Fruit fly (Drosophila melanogaster) whole organism, embryonic: ENCODE measurements around the gene CG31126.

ENCODE experiments used
- Adf1 ChIP-seq: fragments of 200-800 bp; sonication (Bioruptor generic); IDR thresholded peaks from 2 replicates; pipeline ENCODE4 v1.3.6; 2022; ENCODE audit warnings: missing biosample characterization, missing genetic modification characterization
- Atf6 ChIP-seq: fragments of 200-800 bp; sonication (Bioruptor generic); IDR thresholded peaks from 2 replicates; pipeline ENCODE4 v1.3.6; 2022; ENCODE audit warnings: missing biosample characterization, missing genetic modification characterization
- BEAF-32 ChIP-seq: fragments of 200-800 bp; sonication (Bioruptor generic); optimal IDR thresholded peaks from 3 replicates; lab custom pipeline; 2017; ENCODE audit warnings: missing biosample characterization, missing genetic modification characterization, mild to moderate bottlenecking, moderate library complexity, missing genetic modification reagents
- CG10959 ChIP-seq: fragments of 200-800 bp; sonication (Bioruptor generic); IDR thresholded peaks from 2 replicates; pipeline ENCODE4 v1.3.6; 2022; ENCODE audit warnings: missing biosample characterization, missing genetic modification characterization
- CG10979 ChIP-seq: fragments of 200-800 bp; sonication (Bioruptor generic); optimal IDR thresholded peaks from 2 replicates; lab custom pipeline; 2018; ENCODE audit warnings: missing biosample characterization, mild to moderate bottlenecking, missing genetic modification characterization, moderate library complexity
- CG11560 ChIP-seq: fragments of 200-800 bp; sonication (Bioruptor generic); IDR thresholded peaks from 3 replicates; pipeline ENCODE4 v1.3.6; 2022; ENCODE audit warnings: missing biosample characterization, missing genetic modification characterization
- CG12236 ChIP-seq: fragments of 200-800 bp; sonication (Bioruptor generic); optimal IDR thresholded peaks from 2 replicates; lab custom pipeline; 2016; ENCODE audit warnings: missing biosample characterization, missing genetic modification characterization
- CG15514 ChIP-seq: fragments of 200-800 bp; sonication (Bioruptor generic); optimal IDR thresholded peaks from 3 replicates; lab custom pipeline; 2017; ENCODE audit warnings: missing biosample characterization, missing genetic modification characterization, mild to moderate bottlenecking, moderate library complexity, missing genetic modification reagents
- CG1647 ChIP-seq: fragments of 200-800 bp; sonication (Bioruptor generic); optimal IDR thresholded peaks from 3 replicates; lab custom pipeline; 2016; ENCODE audit warnings: missing biosample characterization, missing genetic modification characterization
- CG17361 ChIP-seq: fragments of 200-800 bp; sonication (Bioruptor generic); IDR thresholded peaks from 3 replicates; pipeline ENCODE4 v1.3.6; 2022; ENCODE audit warnings: missing biosample characterization, missing genetic modification characterization
- CG2116 ChIP-seq: fragments of 200-800 bp; sonication (Bioruptor generic); optimal IDR thresholded peaks from 3 replicates; lab custom pipeline; 2018; ENCODE audit warnings: missing biosample characterization, mild to moderate bottlenecking, missing genetic modification characterization
- CG34376 ChIP-seq: fragments of 200-800 bp; sonication (Bioruptor generic); optimal IDR thresholded peaks from 2 replicates; lab custom pipeline; 2018; ENCODE audit warnings: missing biosample characterization, mild to moderate bottlenecking, missing genetic modification characterization
- CG7556 ChIP-seq: fragments of 200-800 bp; sonication (Bioruptor generic); optimal IDR thresholded peaks from 2 replicates; lab custom pipeline; 2017; ENCODE audit warnings: missing biosample characterization, mild to moderate bottlenecking, missing genetic modification characterization
- CG7963 ChIP-seq: fragments of 200-800 bp; sonication (Bioruptor generic); IDR thresholded peaks from 3 replicates; pipeline ENCODE4 v1.3.6; 2022; ENCODE audit warnings: missing biosample characterization, missing genetic modification characterization; ENCODE audit not compliant: partially characterized antibody
- CG9727 ChIP-seq: fragments of 200-800 bp; sonication (Bioruptor generic); optimal IDR thresholded peaks from 3 replicates; lab custom pipeline; 2017; ENCODE audit warnings: missing biosample characterization, mild to moderate bottlenecking, missing genetic modification characterization
- Camta ChIP-seq: fragments of 200-800 bp; sonication (Bioruptor generic); optimal IDR thresholded peaks from 2 replicates; lab custom pipeline; 2016; ENCODE audit warnings: missing biosample characterization, missing genetic modification characterization
- CrebB ChIP-seq: fragments of 200-800 bp; sonication (Bioruptor generic); optimal IDR thresholded peaks from 3 replicates; lab custom pipeline; 2018; ENCODE audit warnings: missing biosample characterization, mild to moderate bottlenecking, missing genetic modification characterization
- Dek ChIP-seq: fragments of 200-800 bp; sonication (Bioruptor generic); optimal IDR thresholded peaks from 3 replicates; lab custom pipeline; 2019; ENCODE audit warnings: missing biosample characterization, mild to moderate bottlenecking, missing genetic modification characterization, moderate library complexity
- Dref ChIP-seq: fragments of 200-800 bp; sonication (Bioruptor generic); IDR thresholded peaks from 2 replicates; pipeline ENCODE4 v1.3.6; 2022; ENCODE audit warnings: missing biosample characterization, missing genetic modification characterization
- E2f1 ChIP-seq: fragments of 200-800 bp; sonication (Bioruptor generic); IDR thresholded peaks from 2 replicates; pipeline ENCODE4 v1.3.6; 2022; ENCODE audit warnings: missing biosample characterization, missing genetic modification characterization
- E2f2 ChIP-seq: fragments of 200-800 bp; sonication (Bioruptor generic); IDR thresholded peaks from 2 replicates; pipeline ENCODE4 v1.3.6; 2022; ENCODE audit warnings: missing biosample characterization, missing genetic modification characterization
- HLH3B ChIP-seq: fragments of 200-800 bp; sonication (Bioruptor generic); IDR thresholded peaks from 2 replicates; pipeline ENCODE4 v1.3.6; 2022; ENCODE audit warnings: missing biosample characterization, missing genetic modification characterization
- HLH54F ChIP-seq: fragments of 200-800 bp; sonication (Bioruptor generic); optimal IDR thresholded peaks from 3 replicates; lab custom pipeline; 2016; ENCODE audit warnings: missing biosample characterization, missing genetic modification characterization
- HmgZ ChIP-seq: fragments of 200-800 bp; sonication (Bioruptor generic); optimal IDR thresholded peaks from 2 replicates; lab custom pipeline; 2018; ENCODE audit warnings: missing biosample characterization, mild to moderate bottlenecking, missing genetic modification characterization
- Hmx ChIP-seq: fragments of 200-800 bp; sonication (Bioruptor generic); optimal IDR thresholded peaks from 2 replicates; lab custom pipeline; 2016; ENCODE audit warnings: missing biosample characterization, missing genetic modification characterization
- Hr78 ChIP-seq, 2 experiments: fragments of 200-800 bp in 1 of 2; fragments of >200 bp in 1 of 2; sonication (Bioruptor generic) in 1 of 2; optimal IDR thresholded peaks; 2 replicates each; lab custom pipeline; 2017 to 2019; ENCODE audit warnings: missing biosample characterization in 2 of 2, missing genetic modification characterization in 2 of 2, mild to moderate bottlenecking in 1 of 2, moderate library complexity in 1 of 2
- Mad ChIP-seq: fragments of 200-800 bp; sonication (Bioruptor generic); optimal IDR thresholded peaks from 2 replicates; lab custom pipeline; 2016; ENCODE audit warnings: missing biosample characterization, missing genetic modification characterization
- PHDP ChIP-seq: fragments of 200-800 bp; sonication (Bioruptor generic); optimal IDR thresholded peaks from 3 replicates; lab custom pipeline; 2018; ENCODE audit warnings: missing biosample characterization, mild to moderate bottlenecking, missing genetic modification characterization, moderate library complexity
- Scr ChIP-seq: fragments of 200-800 bp; sonication (Bioruptor generic); IDR thresholded peaks from 2 replicates; pipeline ENCODE4 v1.3.6; 2022; ENCODE audit warnings: missing biosample characterization, missing genetic modification characterization; ENCODE audit not compliant: partially characterized antibody
- Sin3A ChIP-seq: fragments of >200 bp; optimal IDR thresholded peaks from 2 replicates; lab custom pipeline; 2018
- Sry-δ ChIP-seq: fragments of 200-800 bp; sonication (Bioruptor generic); optimal IDR thresholded peaks from 2 replicates; lab custom pipeline; 2016; ENCODE audit warnings: missing biosample characterization, missing genetic modification characterization
- bcd ChIP-seq: fragments of 200-800 bp; sonication (Bioruptor generic); optimal IDR thresholded peaks from 2 replicates; lab custom pipeline; 2017; ENCODE audit warnings: missing biosample characterization, mild to moderate bottlenecking, missing genetic modification characterization
- cg ChIP-seq: fragments of 200-800 bp; sonication (Bioruptor generic); optimal IDR thresholded peaks from 3 replicates; lab custom pipeline; 2019; ENCODE audit warnings: missing biosample characterization, mild to moderate bottlenecking, missing genetic modification characterization, moderate library complexity
- dpn ChIP-seq, 2 experiments: fragments of 200-800 bp; sonication (Bioruptor generic); optimal IDR thresholded peaks; 3 replicates each; lab custom pipeline; 2016; ENCODE audit warnings: missing biosample characterization in 2 of 2, missing genetic modification characterization in 2 of 2
- dysf ChIP-seq: fragments of 200-800 bp; sonication (Bioruptor generic); IDR thresholded peaks from 3 replicates; pipeline ENCODE4 v1.3.6; 2022; ENCODE audit warnings: missing biosample characterization, missing genetic modification characterization
- ftz-f1 ChIP-seq: fragments of 200-800 bp; sonication (Bioruptor generic); optimal IDR thresholded peaks from 2 replicates; lab custom pipeline; 2016; ENCODE audit warnings: missing biosample characterization, missing genetic modification characterization
- gcm ChIP-seq: fragments of 200-800 bp; sonication (Bioruptor generic); optimal IDR thresholded peaks from 2 replicates; lab custom pipeline; 2019; ENCODE audit warnings: missing biosample characterization, mild to moderate bottlenecking, missing genetic modification characterization, moderate library complexity
- grau ChIP-seq: fragments of 200-800 bp; optimal IDR thresholded peaks from 3 replicates; lab custom pipeline; 2019; ENCODE audit warnings: missing biosample characterization, mild to moderate bottlenecking, missing genetic modification characterization, moderate library complexity
- hbn ChIP-seq: fragments of 200-800 bp; sonication (Bioruptor generic); IDR thresholded peaks from 2 replicates; pipeline ENCODE4 v1.3.6; 2022; ENCODE audit warnings: missing biosample characterization, missing genetic modification characterization; ENCODE audit not compliant: partially characterized antibody
- lbe ChIP-seq: fragments of 200-800 bp; sonication (Bioruptor generic); optimal IDR thresholded peaks from 2 replicates; lab custom pipeline; 2016; ENCODE audit warnings: missing biosample characterization, mild to moderate bottlenecking, missing genetic modification characterization
- mirr ChIP-seq: fragments of 200-800 bp; sonication (Bioruptor generic); optimal IDR thresholded peaks from 3 replicates; lab custom pipeline; 2018; ENCODE audit warnings: missing biosample characterization, mild to moderate bottlenecking, missing genetic modification characterization
- mld ChIP-seq: fragments of 200-800 bp; sonication (Bioruptor generic); IDR thresholded peaks from 3 replicates; pipeline ENCODE4 v1.3.6; 2022; ENCODE audit warnings: missing biosample characterization, missing genetic modification characterization; ENCODE audit not compliant: partially characterized antibody
- nau ChIP-seq: fragments of 200-800 bp; sonication (Bioruptor generic); optimal IDR thresholded peaks from 3 replicates; lab custom pipeline; 2017; ENCODE audit warnings: missing biosample characterization, mild to moderate bottlenecking, missing genetic modification characterization, missing genetic modification reagents
- pita ChIP-seq: fragments of 200-800 bp; sonication (Bioruptor generic); optimal IDR thresholded peaks from 2 replicates; lab custom pipeline; 2017; ENCODE audit warnings: missing biosample characterization, mild to moderate bottlenecking, missing genetic modification characterization
- pum ChIP-seq: fragments of 200-800 bp; sonication (Bioruptor generic); optimal IDR thresholded peaks from 2 replicates; lab custom pipeline; 2016; ENCODE audit warnings: missing biosample characterization, missing genetic modification characterization
- rib ChIP-seq: fragments of 200-800 bp; sonication (Bioruptor generic); IDR thresholded peaks from 2 replicates; pipeline ENCODE4 v1.3.6; 2022; ENCODE audit warnings: missing biosample characterization, missing genetic modification characterization
- trem ChIP-seq: fragments of 200-800 bp; optimal IDR thresholded peaks from 3 replicates; lab custom pipeline; 2019; ENCODE audit warnings: missing biosample characterization, mild to moderate bottlenecking, missing genetic modification characterization, moderate library complexity
- unc-4 ChIP-seq: fragments of 200-800 bp; sonication (Bioruptor generic); IDR thresholded peaks from 2 replicates; pipeline ENCODE4 v1.3.6; 2022; ENCODE audit warnings: missing biosample characterization, missing genetic modification characterization; ENCODE audit not compliant: partially characterized antibody
- zen ChIP-seq: fragments of 200-800 bp; sonication (Bioruptor generic); optimal IDR thresholded peaks from 3 replicates; lab custom pipeline; 2018; ENCODE audit warnings: missing biosample characterization, mild to moderate bottlenecking, missing genetic modification characterization, moderate library complexity

CG31126 gene

dm6 chr3R:24620569-24620968 lies 38.9 kb upstream of the CG31126 start (continued):
- no peak for TF ChIP-seq CG7963 (GFP tag; lab: Robert Waterston, UW)
- 0 out of 2 replicates have a peak, but pooled peaks have one; percentile 4 for TF ChIP-seq HLH3B (GFP tag; lab: Robert Waterston, UW)
- TF ChIP-seq CG10979 (tag; lab: Kevin White, UChicago) = no peak
- TF ChIP-seq E2f1 (GFP tag; lab: Robert Waterston, UW) = no peak
- no peak for TF ChIP-seq CG7556 (GFP tag; lab: Kevin White, UChicago)
- TF ChIP-seq Hmx = no peak

- TF ChIP-seq CG11560 (tag; lab: Robert Waterston, UW) (no peak), cg (GFP tag; lab: Kevin White, UChicago) (peak; percentile 92), HmgZ (peak; percentile 85), Sin3A (peak; percentile 78), CG10959 (no peak), gcm (GFP tag; lab: Kevin White, UChicago) (peak; percentile 27), Dref (GFP tag; lab: Robert Waterston, UW) (peak; percentile 82), unc-4 (GFP tag; lab: Robert Waterston, UW) (0 out of 2 replicates have a peak, but pooled peaks have one; percentile 46), hbn (GFP tag; lab: Robert Waterston, UW) (peak; percentile 36; the same call in 1 of the 2 replicates), dpn (GFP tag; optimal IDR thresholded peaks at IDR 0.05; lab: Kevin White, UChicago) (peak in 1 of 2 experiments; percentile 20), E2f2 (GFP tag; lab: Robert Waterston, UW) (peak; percentile 73), grau (tag; lab: Kevin White, UChicago) (peak; percentile 33), Adf1 (peak; percentile 51; the same call in 1 of the 2 replicates), CG9727 (GFP tag; lab: Kevin White, UChicago) (no peak), mirr (GFP tag; lab: Kevin White, UChicago) (peak; percentile 13), bcd (GFP tag; lab: Kevin White, UChicago) (peak; percentile 15), Dek (tag; lab: Kevin White, UChicago) (peak; percentile 4), pum (GFP tag; lab: Kevin White, UChicago) (no peak), CG1647 (peak; percentile 12), Mad (GFP tag; lab: Kevin White, UChicago) (peak; percentile 7), Hr78 (GFP tag; optimal IDR thresholded peaks at IDR 0.05; lab: Kevin White, UChicago) (no peak), lbe (GFP tag; lab: Kevin White, UChicago) (peak; percentile 28), CG17361 (GFP tag; lab: Robert Waterston, UW) (no peak), CrebB (tag; lab: Kevin White, UChicago) (peak; percentile 43), mld (peak; percentile 59; the same call in 1 of the 3 replicates), dysf (GFP tag; lab: Robert Waterston, UW) (no peak), BEAF-32 (GFP tag; lab: Kevin White, UChicago) (peak; percentile 59), rib (GFP tag; lab: Robert Waterston, UW) (no peak), HLH54F (GFP tag; lab: Kevin White, UChicago) (peak; percentile 15), Camta (GFP tag; lab: Kevin White, UChicago) (peak; percentile 21), Sry-δ (GFP tag; lab: Kevin White, UChicago) (peak; percentile 59), zen (tag; lab: Kevin White, UChicago) (peak; percentile 58), Scr (GFP tag; lab: Robert Waterston, UW) (peak; percentile 31; the same call in 1 of the 2 replicates), Atf6 (GFP tag; lab: Robert Waterston, UW) (no peak), ftz-f1 (GFP tag; lab: Kevin White, UChicago) (peak; percentile 9), pita (GFP tag; lab: Kevin White, UChicago) (no peak), PHDP (tag; lab: Kevin White, UChicago) (peak; percentile 32), trem (tag; lab: Kevin White, UChicago) (peak; percentile 80), CG12236 (GFP tag; lab: Kevin White, UChicago) (no peak), nau (GFP tag; lab: Kevin White, UChicago) (peak; percentile 35), CG15514 (peak; percentile 55), CG34376 (peak; percentile 40), CG2116 (GFP tag; lab: Kevin White, UChicago) (peak; percentile 35)
These were observed 33.9 kb upstream of the CG31126 start, which contains the start of the genes Syx18 and atl for dm6 chr3R:24625517-24625925. Syx18 (minus strand) TSS chr3R:24625562. atl (plus strand) TSS chr3R:24625671.
